Fruit fly (Drosophila melanogaster) whole organism, adult: ENCODE measurements around the gene Diap1.

Experiments used
- CG5204 ChIP-seq: fragments of 200-800 bp; sonication (Bioruptor generic); optimal IDR thresholded peaks from 2 replicates; lab custom pipeline; 2016; ENCODE audit warnings: missing biosample characterization, missing genetic modification characterization
- CG7101 ChIP-seq: fragments of 200-800 bp; sonication (Bioruptor generic); optimal IDR thresholded peaks from 2 replicates; lab custom pipeline; 2018; ENCODE audit warnings: missing biosample characterization, mild to moderate bottlenecking, missing genetic modification characterization, moderate library complexity
- Mnt ChIP-seq: fragments of 200-800 bp; sonication (Bioruptor generic); optimal IDR thresholded peaks from 2 replicates; lab custom pipeline; 2016; ENCODE audit warnings: missing biosample characterization, mild to moderate bottlenecking, missing genetic modification characterization
- bab1 ChIP-seq: fragments of 200-800 bp; sonication (Bioruptor generic); optimal IDR thresholded peaks from 3 replicates; lab custom pipeline; 2019; ENCODE audit warnings: missing biosample characterization, mild to moderate bottlenecking, missing genetic modification characterization, moderate library complexity
- cnc ChIP-seq, 2 experiments: fragments of >200 bp; optimal IDR thresholded peaks; 2 replicates each; lab custom pipeline; 2017
- kay ChIP-seq: fragments of 200-800 bp; sonication (Bioruptor generic); peaks from one replicate; lab custom pipeline; 2016; ENCODE audit warnings: missing biosample characterization, missing genetic modification characterization, borderline replicate concordance
- pad ChIP-seq: fragments of 200-800 bp; sonication (Bioruptor generic); optimal IDR thresholded peaks from 3 replicates; lab custom pipeline; 2017; ENCODE audit warnings: missing biosample characterization, missing genetic modification characterization, mild to moderate bottlenecking, moderate library complexity, missing genetic modification reagents

dm6 chr3L:16043045-16043781 lies 7.6 kb downstream of the Diap1 start:
- TF ChIP-seq Mnt, result no peak
- no peak for TF ChIP-seq pad
- peak; percentile 16 for TF ChIP-seq CG7101 (tag; lab: Kevin White, UChicago)
- TF ChIP-seq CG5204 (GFP tag; lab: Kevin White, UChicago), result no peak
- TF ChIP-seq kay, result no peak
- peak; percentile 11 for TF ChIP-seq bab1 (GFP tag; lab: Kevin White, UChicago)
- no peak for TF ChIP-seq cnc (optimal IDR thresholded peaks at IDR 0.05; lab: Kevin White, UChicago)
